Worm (Caenorhabditis elegans): ENCODE results near the gene R155.5.

DNA sequence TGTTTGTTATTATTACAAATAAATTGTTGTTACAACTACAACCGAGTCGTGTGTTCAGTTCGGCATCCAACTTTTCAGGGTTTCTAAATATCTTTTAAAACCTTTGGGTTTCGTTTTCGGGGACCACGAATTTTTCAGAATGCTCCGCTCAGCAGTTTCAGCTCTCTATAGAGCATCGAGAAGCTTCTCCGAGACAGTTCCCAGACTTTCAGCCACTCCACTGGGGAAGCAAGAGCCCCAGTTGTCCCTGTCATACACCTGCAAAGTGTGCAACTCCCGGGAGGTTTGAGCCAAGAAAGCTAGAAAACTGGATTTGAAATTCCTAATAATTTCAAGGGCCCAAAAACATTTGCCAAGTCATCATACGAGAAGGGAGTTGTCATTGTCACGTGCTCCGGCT, 18.9 kb downstream of the R155.5 start, which contains the start of gene F53A3.7:
- no peak for TF ChIP-seq nhr-237 (tag; optimal IDR thresholded peaks at IDR 0.05)
- TF ChIP-seq C34F6.9 (tag; optimal IDR thresholded peaks at IDR 0.05), result no peak
- TF ChIP-seq nhr-23 (tag; optimal IDR thresholded peaks at IDR 0.05), result no peak
- TF ChIP-seq ama-1 (optimal IDR thresholded peaks at IDR 0.05), result peak; percentile 15
- no peak for TF ChIP-seq nhr-10 (tag; optimal IDR thresholded peaks at IDR 0.05)

Data from whole organism, L2 larva.